Fruit fly (Drosophila melanogaster): ENCODE data around the gene CG6576.

CG6576 gene

DNA sequence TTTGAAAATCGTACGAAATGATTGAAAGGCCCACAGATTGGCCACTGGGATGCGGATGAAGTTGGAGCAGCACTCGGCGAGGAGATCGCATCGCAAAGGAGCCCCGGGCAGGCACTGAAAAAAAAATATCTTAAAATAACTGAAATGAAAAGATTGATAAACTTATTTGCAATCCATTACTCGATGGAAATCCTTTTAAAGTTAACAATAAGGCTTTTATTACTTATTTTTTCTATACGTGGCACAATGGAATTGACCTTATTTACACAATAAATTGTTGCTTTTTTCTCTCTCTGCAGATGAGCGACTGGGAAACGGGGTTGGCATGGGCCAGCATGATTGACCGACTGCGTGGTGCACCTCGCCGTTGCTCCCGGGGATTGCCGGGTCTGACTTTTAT, 4.5 kb upstream of the CG6576 start (continued):
- TF ChIP-seq CG8089 (GFP tag; optimal IDR thresholded peaks at IDR 0.05), result no peak
- TF ChIP-seq CG3726 (GFP tag; IDR thresholded peaks at IDR 0.05), result no peak
- TF ChIP-seq ken (GFP tag; IDR thresholded peaks at IDR 0.05), result peak; percentile 67; the same call in 2 of the 3 replicates
- TF ChIP-seq vfl (GFP tag; optimal IDR thresholded peaks at IDR 0.05), result no peak
- TF ChIP-seq Elba2 (GFP tag; optimal IDR thresholded peaks at IDR 0.05), result no peak
- no peak for TF ChIP-seq CG2202 (tag; optimal IDR thresholded peaks at IDR 0.05)
- no peak for TF ChIP-seq CG12299 (tag; optimal IDR thresholded peaks at IDR 0.05)
- no peak for TF ChIP-seq cad (GFP tag; optimal IDR thresholded peaks at IDR 0.05)
- TF ChIP-seq CG16779 (GFP tag; IDR thresholded peaks at IDR 0.05), result no peak
- TF ChIP-seq CG3407 (GFP tag; optimal IDR thresholded peaks at IDR 0.05), result peak; percentile 43
- TF ChIP-seq luna (GFP tag; optimal IDR thresholded peaks at IDR 0.05), result no peak
- TF ChIP-seq amos (GFP tag; IDR thresholded peaks at IDR 0.05; ENCODE audit: partially characterized antibody), result no peak
- TF ChIP-seq p53 (GFP tag; optimal IDR thresholded peaks at IDR 0.05), result peak; percentile 3
- peak; percentile 12 for TF ChIP-seq CG18619 (GFP tag; optimal IDR thresholded peaks at IDR 0.05)
- no peak for TF ChIP-seq CG12104 (GFP tag; optimal IDR thresholded peaks at IDR 0.05)
- TF ChIP-seq CG10543 (GFP tag; optimal IDR thresholded peaks at IDR 0.05), result no peak
- TF ChIP-seq Lim3 (GFP tag; IDR thresholded peaks at IDR 0.05), result no peak
- peak; percentile 62 for TF ChIP-seq row (GFP tag; IDR thresholded peaks at IDR 0.05)
- TF ChIP-seq Nf-YB (GFP tag; optimal IDR thresholded peaks at IDR 0.05), result no peak
- peak; percentile 66 for TF ChIP-seq nmo (GFP tag; optimal IDR thresholded peaks at IDR 0.05)
- TF ChIP-seq CG10565 (GFP tag; optimal IDR thresholded peaks at IDR 0.05), result no peak
- peak; percentile 59; the same call in 1 of the 2 replicates for TF ChIP-seq stc (GFP tag; IDR thresholded peaks at IDR 0.05)
- no peak for TF ChIP-seq unc-4 (GFP tag; IDR thresholded peaks at IDR 0.05; ENCODE audit: partially characterized antibody)
- no peak for TF ChIP-seq CG30020 (tag; optimal IDR thresholded peaks at IDR 0.05)
- TF ChIP-seq twi (tag; optimal IDR thresholded peaks at IDR 0.05), result no peak
- TF ChIP-seq CG4820 (GFP tag; optimal IDR thresholded peaks at IDR 0.05), result peak; percentile 58
- TF ChIP-seq CG31365 (tag; optimal IDR thresholded peaks at IDR 0.05), result no peak
- TF ChIP-seq CG9609 (GFP tag; optimal IDR thresholded peaks at IDR 0.05), result no peak
- TF ChIP-seq CG17385 (GFP tag; optimal IDR thresholded peaks at IDR 0.05), result peak; percentile 36
- TF ChIP-seq CG2875 (GFP tag; optimal IDR thresholded peaks at IDR 0.05), result peak; percentile 58
- TF ChIP-seq Awh (GFP tag; IDR thresholded peaks at IDR 0.05), result peak; percentile 26; the same call in 1 of the 2 replicates
- peak; percentile 47 for TF ChIP-seq CG4707 (GFP tag; optimal IDR thresholded peaks at IDR 0.05)
- peak; percentile 73 for TF ChIP-seq CG11504 (tag; optimal IDR thresholded peaks at IDR 0.05)
- TF ChIP-seq Aef1 (GFP tag; IDR thresholded peaks at IDR 0.05), result no peak
- no peak for TF ChIP-seq dati (GFP tag; IDR thresholded peaks at IDR 0.05)
- peak; percentile 5 for TF ChIP-seq CG13775 (GFP tag; optimal IDR thresholded peaks at IDR 0.05)
- TF ChIP-seq wek (GFP tag; optimal IDR thresholded peaks at IDR 0.05), result no peak
- no peak for TF ChIP-seq bbx (GFP tag; IDR thresholded peaks at IDR 0.05; ENCODE audit: partially characterized antibody)
- TF ChIP-seq CG13287 (GFP tag; IDR thresholded peaks at IDR 0.05; ENCODE audit: partially characterized antibody), result no peak
- peak; percentile 75 for TF ChIP-seq Asciz (GFP tag; optimal IDR thresholded peaks at IDR 0.05)
- TF ChIP-seq CG12219 (GFP tag; optimal IDR thresholded peaks at IDR 0.05), result no peak
- TF ChIP-seq klu (GFP tag; IDR thresholded peaks at IDR 0.05), result no peak
- no peak for TF ChIP-seq jigr1 (GFP tag; IDR thresholded peaks at IDR 0.05)
- no peak for TF ChIP-seq ranshi (GFP tag; IDR thresholded peaks at IDR 0.05)
- no peak for TF ChIP-seq sd (tag; optimal IDR thresholded peaks at IDR 0.05)
- TF ChIP-seq Jarid2 (GFP tag; optimal IDR thresholded peaks at IDR 0.05), result no peak
- TF ChIP-seq CG7556 (GFP tag; optimal IDR thresholded peaks at IDR 0.05), result peak; percentile 47
- TF ChIP-seq trem (tag; optimal IDR thresholded peaks at IDR 0.05), result no peak
- TF ChIP-seq CG14860 (GFP tag; IDR thresholded peaks at IDR 0.05; ENCODE audit: partially characterized antibody), result no peak
- peak; percentile 64; the same call in 1 of the 2 replicates for TF ChIP-seq Ada2b (GFP tag; IDR thresholded peaks at IDR 0.05)
- no peak for TF ChIP-seq nerfin-2 (GFP tag; IDR thresholded peaks at IDR 0.05; ENCODE audit: partially characterized antibody)
